Worm (Caenorhabditis elegans) whole organism, L4 larva: ENCODE measurements around the gene grsp-4.

ENCODE experiments used
- F10B5.3 ChIP-seq: sonication (generic microtip); optimal IDR thresholded peaks from 2 replicates; lab custom pipeline; 2016; ENCODE audit warnings: mild to moderate bottlenecking, missing genetic modification characterization, missing compliant biosample characterization
- ZK546.5 ChIP-seq, 2 experiments: sonication (generic microtip); optimal IDR thresholded peaks; 2 replicates each; lab custom pipeline; 2017; ENCODE audit warnings: missing biosample characterization in 2 of 2, missing genetic modification characterization in 2 of 2
- aly-2 ChIP-seq: sonication (generic microtip); optimal IDR thresholded peaks from 2 replicates; lab custom pipeline; 2018; ENCODE audit warnings: missing biosample characterization, missing genetic modification characterization
- ama-1 ChIP-seq: fragments of 150-350 bp; optimal IDR thresholded peaks from 2 replicates; lab custom pipeline; 2014; ENCODE audit warnings: inconsistent platforms, mixed read lengths
- ceh-82 ChIP-seq: sonication (generic microtip); optimal IDR thresholded peaks from 2 replicates; lab custom pipeline; 2017; ENCODE audit warnings: missing biosample characterization, missing genetic modification characterization
- ces-1 ChIP-seq: fragments of 150-350 bp; sonication (generic microtip); optimal IDR thresholded peaks from 4 replicates; lab custom pipeline; 2014; ENCODE audit warnings: missing biosample characterization, missing genetic modification reagents, missing genetic modification characterization
- hif-1 ChIP-seq, 2 experiments: sonication (generic microtip); optimal IDR thresholded peaks; 2 replicates each; lab custom pipeline; 2016 to 2017; ENCODE audit warnings: missing compliant biosample characterization in 2 of 2, missing genetic modification characterization in 2 of 2, missing genetic modification reagents in 2 of 2, missing genotype in 2 of 2, mild to moderate bottlenecking in 1 of 2
- hlh-30 ChIP-seq: sonication (generic microtip); optimal IDR thresholded peaks from 2 replicates; lab custom pipeline; 2017; ENCODE audit warnings: antibody characterized with exemption, mild to moderate bottlenecking, missing genetic modification characterization, missing compliant biosample characterization; ENCODE audit not compliant: insufficient read depth
- mdl-1 ChIP-seq, 2 experiments: fragments of 150-350 bp in 1 of 2; sonication (generic microtip) in 1 of 2; optimal IDR thresholded peaks; 2 replicates each; lab custom pipeline; 2014 to 2017; ENCODE audit warnings: missing biosample characterization in 2 of 2, missing genetic modification characterization in 2 of 2
- nhr-237 ChIP-seq: sonication (generic microtip); optimal IDR thresholded peaks from 2 replicates; lab custom pipeline; 2017; ENCODE audit warnings: missing biosample characterization, missing genetic modification characterization
- nhr-28 ChIP-seq: fragments of 150-350 bp; optimal IDR thresholded peaks from 2 replicates; lab custom pipeline; 2014; ENCODE audit warnings: missing biosample characterization, missing genetic modification characterization
- spr-1 ChIP-seq: sonication (generic microtip); optimal IDR thresholded peaks from 2 replicates; lab custom pipeline; 2016; ENCODE audit warnings: mild to moderate bottlenecking, missing genetic modification characterization, missing compliant biosample characterization

DNA sequence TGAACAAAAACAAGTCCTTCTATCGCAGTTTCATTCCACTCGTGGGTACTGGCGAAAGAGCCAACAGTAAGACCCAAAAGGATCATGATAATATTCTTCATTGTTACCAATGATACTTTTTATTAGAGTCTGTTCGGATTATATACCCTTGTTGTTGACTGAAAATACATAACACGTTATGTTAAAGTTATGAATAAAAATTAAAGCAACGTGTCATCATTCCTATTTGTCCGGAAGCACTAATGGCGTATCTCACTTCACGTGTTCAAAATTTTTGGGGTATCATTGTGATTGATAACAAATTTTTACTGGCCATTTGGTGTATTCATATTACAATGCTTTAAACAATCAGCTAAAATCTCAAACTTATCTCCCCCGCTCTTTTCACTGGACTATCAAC lies 23.3 kb upstream of the grsp-4 start, which contains the start of gene scl-26:
- TF ChIP-seq ZK546.5 (tag; optimal IDR thresholded peaks at IDR 0.05; lab: Kevin White, UChicago), result no peak
- no peak for TF ChIP-seq ceh-82 (tag; lab: Kevin White, UChicago)
- no peak for TF ChIP-seq hlh-30 (tag; lab: Kevin White, UChicago)
- no peak for TF ChIP-seq ama-1 (lab: Kevin White, UChicago)
- no peak for TF ChIP-seq F10B5.3
- TF ChIP-seq nhr-237 (tag; lab: Kevin White, UChicago), result no peak
- no peak for TF ChIP-seq ces-1 (GFP tag; lab: Kevin White, UChicago)
- TF ChIP-seq hif-1 (tag; optimal IDR thresholded peaks at IDR 0.05; lab: Kevin White, UChicago), result no peak
- no peak for TF ChIP-seq nhr-28 (tag; lab: Kevin White, UChicago)
- no peak for TF ChIP-seq aly-2
- no peak for TF ChIP-seq spr-1 (tag; lab: Kevin White, UChicago)
- TF ChIP-seq mdl-1 (tag; optimal IDR thresholded peaks at IDR 0.05; lab: Kevin White, UChicago), result no peak
